Worm (Caenorhabditis elegans) whole organism, L2 larva: ENCODE results near the gene dig-1.

Experiments
- aly-2 ChIP-seq: fragments of 150-350 bp; optimal IDR thresholded peaks from 2 replicates; lab custom pipeline; 2014; ENCODE audit warnings: missing biosample characterization, missing genetic modification characterization
- ceh-16 ChIP-seq: fragments of 150-350 bp; optimal IDR thresholded peaks from 2 replicates; lab custom pipeline; 2014; ENCODE audit warnings: missing biosample characterization, missing genetic modification characterization
- elt-3 ChIP-seq: sonication (generic microtip); optimal IDR thresholded peaks from 2 replicates; lab custom pipeline; 2017; ENCODE audit warnings: missing biosample characterization, missing genetic modification characterization
- lin-11 ChIP-seq: fragments of 150-350 bp; sonication (generic microtip); optimal IDR thresholded peaks from 2 replicates; lab custom pipeline; 2014; ENCODE audit warnings: missing biosample characterization, missing genetic modification characterization, inconsistent platforms, mixed read lengths
- lin-13 ChIP-seq: fragments of 150-350 bp; optimal IDR thresholded peaks from 2 replicates; lab custom pipeline; 2014; ENCODE audit warnings: missing biosample characterization, missing genetic modification reagents, missing genetic modification characterization
- nhr-77 ChIP-seq: fragments of 150-350 bp; optimal IDR thresholded peaks from 2 replicates; lab custom pipeline; 2014; ENCODE audit warnings: missing biosample characterization, missing genetic modification characterization
- peb-1 ChIP-seq: fragments of 150-350 bp; optimal IDR thresholded peaks from 2 replicates; lab custom pipeline; 2014; ENCODE audit warnings: missing biosample characterization, missing genetic modification characterization
- sma-3 ChIP-seq: sonication (generic microtip); optimal IDR thresholded peaks from 2 replicates; lab custom pipeline; 2016; ENCODE audit warnings: missing genetic modification reagents, missing genetic modification characterization, missing compliant biosample characterization
- snpc-4 ChIP-seq: fragments of 150-350 bp; optimal IDR thresholded peaks from 2 replicates; lab custom pipeline; 2014; ENCODE audit warnings: missing biosample characterization, missing genetic modification characterization
- unc-39 ChIP-seq: fragments of 150-350 bp; optimal IDR thresholded peaks from 2 replicates; lab custom pipeline; 2014; ENCODE audit warnings: missing biosample characterization, missing genetic modification characterization
- unc-55 ChIP-seq: fragments of 150-350 bp; sonication (generic microtip); optimal IDR thresholded peaks from 3 replicates; lab custom pipeline; 2014; ENCODE audit warnings: missing biosample characterization, missing genetic modification reagents, missing genetic modification characterization
- unc-62 ChIP-seq: fragments of 150-350 bp; optimal IDR thresholded peaks from 2 replicates; lab custom pipeline; 2014; ENCODE audit warnings: missing biosample characterization, missing genetic modification reagents, missing genetic modification characterization

- TF ChIP-seq lin-13 (GFP tag; lab: Kevin White, UChicago): no peak
- TF ChIP-seq lin-11 (tag; lab: Kevin White, UChicago): no peak
- TF ChIP-seq peb-1 (tag; lab: Kevin White, UChicago): no peak
- no peak for TF ChIP-seq ceh-16 (tag; lab: Kevin White, UChicago)
- no peak for TF ChIP-seq nhr-77 (tag; lab: Kevin White, UChicago)
- no peak for TF ChIP-seq sma-3 (GFP tag; lab: Kevin White, UChicago)
- no peak for TF ChIP-seq aly-2 (tag; lab: Kevin White, UChicago)
- TF ChIP-seq snpc-4 (tag; lab: Kevin White, UChicago): no peak
- no peak for TF ChIP-seq unc-62
- no peak for TF ChIP-seq unc-55
- no peak for TF ChIP-seq unc-39 (tag; lab: Kevin White, UChicago)
- no peak for TF ChIP-seq elt-3 (tag; lab: Kevin White, UChicago)
Measured at ce11 chrIII:6795326-6795725, 49.2 kb downstream of the dig-1 start, which contains the start of gene R05H11.1.
